Worm (Caenorhabditis elegans) whole organism, L2 larva: ENCODE results near the gene Y46G5A.23.

ENCODE experiments used
- blmp-1 ChIP-seq: sonication (generic microtip); optimal IDR thresholded peaks from 2 replicates; lab custom pipeline; 2017; ENCODE audit warnings: missing genetic modification characterization, mild to moderate bottlenecking, missing compliant biosample characterization, antibody characterized with exemption, moderate library complexity; ENCODE audit not compliant: insufficient read depth
- elt-3 ChIP-seq: sonication (generic microtip); optimal IDR thresholded peaks from 2 replicates; lab custom pipeline; 2017; ENCODE audit warnings: missing biosample characterization, missing genetic modification characterization
- lin-13 ChIP-seq: fragments of 150-350 bp; optimal IDR thresholded peaks from 2 replicates; lab custom pipeline; 2014; ENCODE audit warnings: missing biosample characterization, missing genetic modification reagents, missing genetic modification characterization
- lin-39 ChIP-seq: fragments of 150-350 bp; optimal IDR thresholded peaks from 2 replicates; lab custom pipeline; 2014; ENCODE audit warnings: missing biosample characterization, missing genetic modification reagents, missing genetic modification characterization
- lsy-2 ChIP-seq, 2 experiments: fragments of 150-350 bp in 1 of 2; sonication (generic microtip) in 1 of 2; optimal IDR thresholded peaks; 2 replicates each; lab custom pipeline; 2014 to 2017; ENCODE audit warnings: missing biosample characterization in 2 of 2, missing genetic modification characterization in 2 of 2
- mbf-1 ChIP-seq: sonication (generic microtip); optimal IDR thresholded peaks from 2 replicates; lab custom pipeline; 2017; ENCODE audit warnings: missing biosample characterization, missing genetic modification characterization
- nhr-11 ChIP-seq: fragments of 150-350 bp; optimal IDR thresholded peaks from 2 replicates; lab custom pipeline; 2014; ENCODE audit warnings: missing biosample characterization, missing genetic modification characterization
- skn-1 ChIP-seq: sonication (generic microtip); optimal IDR thresholded peaks from 2 replicates; lab custom pipeline; 2017; ENCODE audit warnings: missing biosample characterization, missing genetic modification characterization
- snpc-4 ChIP-seq: fragments of 150-350 bp; optimal IDR thresholded peaks from 2 replicates; lab custom pipeline; 2014; ENCODE audit warnings: missing biosample characterization, missing genetic modification characterization
- unc-39 ChIP-seq: fragments of 150-350 bp; optimal IDR thresholded peaks from 2 replicates; lab custom pipeline; 2014; ENCODE audit warnings: missing biosample characterization, missing genetic modification characterization
- unc-55 ChIP-seq: fragments of 150-350 bp; sonication (generic microtip); optimal IDR thresholded peaks from 3 replicates; lab custom pipeline; 2014; ENCODE audit warnings: missing biosample characterization, missing genetic modification reagents, missing genetic modification characterization
- ztf-4 ChIP-seq: fragments of 150-350 bp; optimal IDR thresholded peaks from 2 replicates; lab custom pipeline; 2014; ENCODE audit warnings: missing biosample characterization, missing genetic modification characterization

- no peak for TF ChIP-seq ztf-4 (tag; lab: Kevin White, UChicago)
- no peak for TF ChIP-seq nhr-11 (tag; lab: Kevin White, UChicago)
- no peak for TF ChIP-seq blmp-1 (tag; lab: Kevin White, UChicago)
- TF ChIP-seq skn-1 (tag; lab: Kevin White, UChicago), result no peak
- TF ChIP-seq unc-39 (tag; lab: Kevin White, UChicago), result no peak
- no peak for TF ChIP-seq lin-13
- TF ChIP-seq snpc-4 (tag; lab: Kevin White, UChicago), result no peak
- no peak for TF ChIP-seq lsy-2 (tag; optimal IDR thresholded peaks at IDR 0.05; lab: Kevin White, UChicago)
- no peak for TF ChIP-seq lin-39 (tag; lab: Kevin White, UChicago)
- TF ChIP-seq elt-3, result no peak
- TF ChIP-seq unc-55 (GFP tag; lab: Kevin White, UChicago), result no peak
- TF ChIP-seq mbf-1 (tag; lab: Kevin White, UChicago), result no peak
Measured at ce11 chrII:12796040-12796502, 32.7 kb downstream of the Y46G5A.23 start, which contains the start of gene cpt-1.
